Worm (Caenorhabditis elegans) whole organism, L3 larva: ENCODE measurements around the gene skpo-1.

Experiments
- ZK546.5 ChIP-seq: sonication (generic microtip); optimal IDR thresholded peaks from 2 replicates; lab custom pipeline; 2017; ENCODE audit warnings: missing biosample characterization, missing genetic modification characterization
- aly-2 ChIP-seq: fragments of 150-350 bp; optimal IDR thresholded peaks from 2 replicates; lab custom pipeline; 2014; ENCODE audit warnings: missing biosample characterization, missing genetic modification characterization
- ceh-16 ChIP-seq: sonication (generic microtip); optimal IDR thresholded peaks from 2 replicates; lab custom pipeline; 2017; ENCODE audit warnings: missing biosample characterization, missing genetic modification characterization
- ceh-9 ChIP-seq: sonication (generic microtip); optimal IDR thresholded peaks from 2 replicates; lab custom pipeline; 2018; ENCODE audit warnings: missing biosample characterization, missing genetic modification characterization
- daf-12 ChIP-seq: fragments of 150-350 bp; optimal IDR thresholded peaks from 2 replicates; lab custom pipeline; 2014; ENCODE audit warnings: missing biosample characterization, missing genetic modification reagents, missing genetic modification characterization
- egl-27 ChIP-seq: sonication (generic microtip); optimal IDR thresholded peaks from 4 replicates; lab custom pipeline; 2017; ENCODE audit warnings: missing biosample characterization, missing genetic modification reagents, missing genetic modification characterization
- elt-1 ChIP-seq: fragments of 150-350 bp; optimal IDR thresholded peaks from 2 replicates; lab custom pipeline; 2014; ENCODE audit warnings: missing biosample characterization, missing genetic modification characterization
- elt-2 ChIP-seq: sonication (generic microtip); optimal IDR thresholded peaks from 2 replicates; lab custom pipeline; 2016; ENCODE audit warnings: missing genetic modification reagents, mild to moderate bottlenecking, missing genetic modification characterization, missing compliant biosample characterization
- elt-3 ChIP-seq, 3 experiments: fragments of 150-350 bp in 1 of 3; sonication (generic microtip) in 2 of 3; optimal IDR thresholded peaks; 2 replicates in 2 of 3; 4 replicates in 1 of 3; lab custom pipeline; 2014 to 2017; ENCODE audit warnings: missing biosample characterization in 3 of 3, missing genetic modification characterization in 3 of 3
- eor-1 ChIP-seq, 2 experiments: fragments of 150-350 bp; optimal IDR thresholded peaks; 2 replicates each; lab custom pipeline; 2014 to 2018; ENCODE audit warnings: missing biosample characterization in 2 of 2, missing genetic modification characterization in 2 of 2
- fkh-10 ChIP-seq: sonication (generic microtip); optimal IDR thresholded peaks from 2 replicates; lab custom pipeline; 2017; ENCODE audit warnings: missing biosample characterization, missing genetic modification reagents, missing genetic modification characterization
- fkh-2 ChIP-seq: fragments of 150-350 bp; optimal IDR thresholded peaks from 2 replicates; lab custom pipeline; 2014; ENCODE audit warnings: missing biosample characterization, missing genetic modification reagents, missing genetic modification characterization
- hmg-11 ChIP-seq: sonication (generic microtip); optimal IDR thresholded peaks from 2 replicates; lab custom pipeline; 2016; ENCODE audit warnings: missing genetic modification characterization, missing compliant biosample characterization
- jun-1 ChIP-seq: fragments of 150-350 bp; optimal IDR thresholded peaks from 2 replicates; lab custom pipeline; 2014; ENCODE audit warnings: missing biosample characterization, missing genetic modification reagents, missing genetic modification characterization
- lin-39 ChIP-seq: fragments of 150-350 bp; optimal IDR thresholded peaks from 2 replicates; lab custom pipeline; 2018; ENCODE audit warnings: missing biosample characterization, missing genetic modification reagents, missing genetic modification characterization
- lsy-12 ChIP-seq: sonication (generic microtip); optimal IDR thresholded peaks from 2 replicates; lab custom pipeline; 2016; ENCODE audit warnings: mild to moderate bottlenecking, missing genetic modification characterization, missing compliant biosample characterization
- mdl-1 ChIP-seq: fragments of 150-350 bp; optimal IDR thresholded peaks from 2 replicates; lab custom pipeline; 2014; ENCODE audit warnings: missing biosample characterization, missing genetic modification characterization
- mml-1 ChIP-seq: fragments of 150-350 bp; sonication (generic microtip); optimal IDR thresholded peaks from 3 replicates; lab custom pipeline; 2014; ENCODE audit warnings: missing biosample characterization, missing genetic modification characterization
- nhr-11 ChIP-seq: fragments of 150-350 bp; optimal IDR thresholded peaks from 2 replicates; lab custom pipeline; 2014; ENCODE audit warnings: missing biosample characterization, missing genetic modification characterization
- nhr-12 ChIP-seq: fragments of 150-350 bp; optimal IDR thresholded peaks from 2 replicates; lab custom pipeline; 2014; ENCODE audit warnings: missing biosample characterization, missing genetic modification characterization
- nhr-23 ChIP-seq: fragments of 150-350 bp; optimal IDR thresholded peaks from 2 replicates; lab custom pipeline; 2014; ENCODE audit warnings: missing biosample characterization, missing genetic modification reagents, missing genetic modification characterization
- nhr-237 ChIP-seq: fragments of 150-350 bp; optimal IDR thresholded peaks from 2 replicates; lab custom pipeline; 2014; ENCODE audit warnings: missing biosample characterization, missing genetic modification characterization
- nhr-25 ChIP-seq: sonication (generic microtip); optimal IDR thresholded peaks from 2 replicates; lab custom pipeline; 2017; ENCODE audit warnings: missing biosample characterization, missing genetic modification characterization
- nhr-28 ChIP-seq: fragments of 150-350 bp; optimal IDR thresholded peaks from 2 replicates; lab custom pipeline; 2014; ENCODE audit warnings: missing biosample characterization, missing genetic modification characterization
- nhr-67 ChIP-seq: fragments of 150-350 bp; optimal IDR thresholded peaks from 2 replicates; lab custom pipeline; 2014; ENCODE audit warnings: missing biosample characterization, missing genetic modification characterization
- nhr-76 ChIP-seq: fragments of 150-350 bp; sonication (generic microtip); optimal IDR thresholded peaks from 5 replicates; lab custom pipeline; 2014; ENCODE audit warnings: missing biosample characterization, missing genetic modification characterization
- nhr-77 ChIP-seq: fragments of 150-350 bp; optimal IDR thresholded peaks from 2 replicates; lab custom pipeline; 2014; ENCODE audit warnings: missing biosample characterization, missing genetic modification characterization
- pha-4 ChIP-seq: fragments of 150-350 bp; optimal IDR thresholded peaks from 2 replicates; lab custom pipeline; 2014; ENCODE audit warnings: missing biosample characterization, missing genetic modification reagents, missing genetic modification characterization
- pqm-1 ChIP-seq: fragments of 150-350 bp; optimal IDR thresholded peaks from 2 replicates; lab custom pipeline; 2017; ENCODE audit warnings: missing biosample characterization, missing genetic modification characterization, inconsistent platforms
- sea-2 ChIP-seq: fragments of 150-350 bp; sonication (generic microtip); optimal IDR thresholded peaks from 4 replicates; lab custom pipeline; 2014; ENCODE audit warnings: missing biosample characterization, missing genetic modification reagents, missing genetic modification characterization
- skn-1 ChIP-seq: fragments of 150-350 bp; optimal IDR thresholded peaks from 2 replicates; lab custom pipeline; 2014; ENCODE audit warnings: missing biosample characterization, missing genetic modification characterization
- tbx-2 ChIP-seq: sonication (generic microtip); optimal IDR thresholded peaks from 2 replicates; lab custom pipeline; 2016; ENCODE audit warnings: mild to moderate bottlenecking, missing genetic modification characterization, missing compliant biosample characterization
- unc-39 ChIP-seq: sonication (generic microtip); optimal IDR thresholded peaks from 4 replicates; lab custom pipeline; 2017; ENCODE audit warnings: missing biosample characterization, missing genetic modification characterization
- ztf-11 ChIP-seq: fragments of 150-350 bp; optimal IDR thresholded peaks from 2 replicates; lab custom pipeline; 2014; ENCODE audit warnings: missing biosample characterization, missing genetic modification characterization
- ztf-4 ChIP-seq: fragments of 150-350 bp; optimal IDR thresholded peaks from 2 replicates; lab custom pipeline; 2014; ENCODE audit warnings: missing biosample characterization, missing genetic modification characterization

skpo-1 gene

DNA sequence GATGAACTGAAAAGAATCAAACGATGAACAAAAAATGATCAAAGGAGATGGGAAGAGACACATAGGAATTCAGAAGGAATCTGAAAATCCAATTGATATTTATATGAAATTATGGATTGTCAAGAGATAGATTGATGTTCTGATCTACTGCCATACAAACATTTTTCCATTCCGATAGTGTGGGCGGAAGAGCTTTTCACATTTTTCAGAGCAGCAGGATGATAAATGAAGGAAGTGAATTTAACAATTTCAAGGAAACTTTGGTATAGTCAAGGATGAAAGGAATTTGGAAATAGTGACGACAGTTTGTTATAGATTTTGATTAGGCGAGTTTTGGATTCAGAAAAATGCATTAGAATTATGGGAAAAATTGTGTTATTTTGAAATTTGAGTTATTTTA is 655 bp upstream of the skpo-1 start, which contains the start of gene ubc-24:
Gene ubc-24 (plus strand): TSS at position 301 of the 400 bp plus-strand sequence.
- TF ChIP-seq tbx-2 (tag; lab: Kevin White, UChicago) (no peak), lsy-12 (tag; lab: Kevin White, UChicago) (no peak), nhr-77 (no peak), mml-1 (tag; lab: Kevin White, UChicago) (no peak), nhr-25 (tag; lab: Kevin White, UChicago) (no peak), jun-1 (tag; lab: Kevin White, UChicago) (no peak), ceh-16 (no peak), nhr-237 (tag; lab: Kevin White, UChicago) (no peak), aly-2 (tag; lab: Kevin White, UChicago) (no peak), nhr-76 (tag; lab: Kevin White, UChicago) (no peak), nhr-11 (tag; lab: Kevin White, UChicago) (no peak), egl-27 (no peak), nhr-23 (no peak), elt-2 (tag; lab: Kevin White, UChicago) (no peak), ZK546.5 (tag; lab: Kevin White, UChicago) (no peak), ceh-9 (tag; lab: Kevin White, UChicago) (no peak), ztf-11 (tag; lab: Kevin White, UChicago) (no peak), nhr-28 (no peak)

DNA sequence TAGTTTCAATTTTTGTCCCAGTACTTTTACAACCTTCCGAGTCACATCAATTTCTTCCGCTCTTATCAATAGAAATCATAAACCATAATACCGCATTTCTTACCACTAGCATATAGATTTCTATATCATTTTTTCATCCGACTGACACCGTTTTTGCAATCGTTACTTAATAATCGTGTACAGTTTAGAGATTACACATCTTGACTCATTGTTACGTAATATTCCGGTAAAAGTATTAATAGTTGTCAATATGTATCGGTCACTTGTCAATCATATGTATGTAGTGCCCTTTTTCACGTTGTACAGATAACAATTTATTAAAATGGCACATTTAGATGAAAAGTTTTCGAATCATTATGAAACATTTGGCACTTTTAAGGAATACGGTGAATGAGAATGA is 4.7 kb downstream of the skpo-1 start:
- peak; percentile 44 for TF ChIP-seq pqm-1 (tag; lab: Kevin White, UChicago)
- TF ChIP-seq elt-2 (tag; lab: Kevin White, UChicago): peak; percentile 61
- TF ChIP-seq jun-1 (tag; lab: Kevin White, UChicago): peak; percentile 33
- no peak for TF ChIP-seq mdl-1

DNA sequence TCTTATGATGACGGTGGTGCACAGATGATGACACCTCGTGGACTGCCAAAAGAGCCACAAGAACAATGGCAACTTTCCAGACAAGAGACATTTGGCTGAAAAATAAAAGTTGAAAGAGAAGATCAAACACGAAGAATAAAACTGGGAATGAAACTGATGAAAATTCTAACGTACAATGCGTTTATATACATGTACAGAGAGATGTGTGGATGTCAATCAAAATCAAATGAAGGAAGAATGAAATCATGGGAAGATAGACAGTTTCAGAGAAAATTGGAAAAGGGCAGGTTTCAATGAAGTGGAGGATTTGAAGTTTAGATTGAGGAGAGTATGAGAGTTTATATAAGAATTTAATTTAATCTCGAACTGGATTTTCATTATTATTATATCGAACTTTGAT is 5.6 kb downstream of the skpo-1 start, which contains the start of gene dod-23:
Gene dod-23 (minus strand): TSS at position 101 of the 400 bp plus-strand sequence.
- TF ChIP-seq pha-4 (tag; lab: Kevin White, UChicago) (no peak), elt-1 (tag; lab: Kevin White, UChicago) (no peak), nhr-12 (tag; lab: Kevin White, UChicago) (no peak), skn-1 (no peak), nhr-25 (tag; lab: Kevin White, UChicago) (no peak), hmg-11 (no peak), ceh-16 (no peak), nhr-67 (no peak)

ce11 chrII:8396041-8396440 is 8.6 kb downstream of the skpo-1 start, which contains the start of gene F49E12.7:
Gene F49E12.7 (minus strand): TSS chrII:8396141.
- no peak for TF ChIP-seq eor-1 (tag; optimal IDR thresholded peaks at IDR 0.05; lab: Kevin White, UChicago)
- TF ChIP-seq nhr-237 (tag; lab: Kevin White, UChicago): no peak
- TF ChIP-seq sea-2 (GFP tag; lab: Kevin White, UChicago): no peak
- TF ChIP-seq fkh-2 (tag; lab: Kevin White, UChicago): no peak
- no peak for TF ChIP-seq unc-39 (tag; lab: Kevin White, UChicago)
- no peak for TF ChIP-seq ztf-4 (tag; lab: Kevin White, UChicago)
- TF ChIP-seq lin-39 (tag; lab: Kevin White, UChicago): no peak
- TF ChIP-seq pqm-1 (tag; lab: Kevin White, UChicago): no peak
- TF ChIP-seq fkh-10 (GFP tag; lab: Kevin White, UChicago): no peak
- no peak for TF ChIP-seq elt-3 (tag; optimal IDR thresholded peaks at IDR 0.05; lab: Kevin White, UChicago)
- no peak for TF ChIP-seq daf-12 (tag; lab: Kevin White, UChicago)
- TF ChIP-seq, all 47 proteins: peak for 0

- no peak for TF ChIP-seq nhr-12 (tag; lab: Kevin White, UChicago)
- no peak for TF ChIP-seq ztf-11 (tag; lab: Kevin White, UChicago)
- no peak for TF ChIP-seq lin-39 (tag; lab: Kevin White, UChicago)
- no peak for TF ChIP-seq nhr-237 (tag; lab: Kevin White, UChicago)
- TF ChIP-seq nhr-25 (tag; lab: Kevin White, UChicago): no peak
- TF ChIP-seq elt-1 (tag; lab: Kevin White, UChicago): no peak
- no peak for TF ChIP-seq unc-39 (tag; lab: Kevin White, UChicago)
- TF ChIP-seq lsy-12 (tag; lab: Kevin White, UChicago): no peak
Measured at ce11 chrII:8394205-8394604, 10.4 kb downstream of the skpo-1 start, which contains the start of gene F49E12.8. Gene F49E12.8 (minus strand): TSS chrII:8394305.
